Fruit fly (Drosophila melanogaster) whole organism, embryonic: ENCODE data around the gene E2f1.
A peak's percentile ranks its signal among the peaks of the same experiment; 100 is the strongest.

Source experiments
- CG10543 ChIP-seq: fragments of 200-800 bp; sonication (Bioruptor generic); optimal IDR thresholded peaks from 3 replicates; lab custom pipeline; 2017; ENCODE audit warnings: missing biosample characterization, mild to moderate bottlenecking, missing genetic modification characterization, moderate library complexity
- CG12236 ChIP-seq: fragments of 200-800 bp; sonication (Bioruptor generic); optimal IDR thresholded peaks from 2 replicates; lab custom pipeline; 2016; ENCODE audit warnings: missing biosample characterization, missing genetic modification characterization
- CG13296 ChIP-seq: fragments of 200-800 bp; sonication (Bioruptor generic); optimal IDR thresholded peaks from 3 replicates; lab custom pipeline; 2018; ENCODE audit warnings: missing biosample characterization, mild to moderate bottlenecking, missing genetic modification characterization
- CG13424 ChIP-seq: fragments of 200-800 bp; sonication (Bioruptor generic); optimal IDR thresholded peaks from 2 replicates; lab custom pipeline; 2019; ENCODE audit warnings: missing biosample characterization, mild to moderate bottlenecking, missing genetic modification characterization, moderate library complexity
- CG14441 ChIP-seq: fragments of 200-800 bp; sonication (Bioruptor generic); IDR thresholded peaks from 2 replicates; pipeline ENCODE4 v1.3.6; 2022; ENCODE audit warnings: missing biosample characterization, missing genetic modification characterization
- CG14710 ChIP-seq: fragments of 200-800 bp; sonication (Bioruptor generic); optimal IDR thresholded peaks from 3 replicates; lab custom pipeline; 2019; ENCODE audit warnings: missing biosample characterization, mild to moderate bottlenecking, missing genetic modification characterization, moderate library complexity
- CG17361 ChIP-seq: fragments of 200-800 bp; sonication (Bioruptor generic); IDR thresholded peaks from 3 replicates; pipeline ENCODE4 v1.3.6; 2022; ENCODE audit warnings: missing biosample characterization, missing genetic modification characterization
- CG2678 ChIP-seq: fragments of 200-800 bp; sonication (Bioruptor generic); optimal IDR thresholded peaks from 3 replicates; lab custom pipeline; 2019; ENCODE audit warnings: missing biosample characterization, mild to moderate bottlenecking, missing genetic modification characterization, moderate library complexity
- CG32532 ChIP-seq: fragments of 200-800 bp; sonication (Bioruptor generic); IDR thresholded peaks from 2 replicates; pipeline ENCODE4 v1.3.6; 2022; ENCODE audit warnings: missing biosample characterization, missing genetic modification characterization
- CG4854 ChIP-seq: fragments of 200-800 bp; sonication (Bioruptor generic); optimal IDR thresholded peaks from 2 replicates; lab custom pipeline; 2016; ENCODE audit warnings: missing biosample characterization, missing genetic modification characterization, inconsistent platforms
- CG6791 ChIP-seq: fragments of 200-800 bp; sonication (Bioruptor generic); IDR thresholded peaks from 3 replicates; pipeline ENCODE4 v1.3.6; 2022; ENCODE audit warnings: missing biosample characterization, missing genetic modification characterization; ENCODE audit not compliant: partially characterized antibody
- CG8944 ChIP-seq: fragments of 200-800 bp; sonication (Bioruptor generic); optimal IDR thresholded peaks from 3 replicates; lab custom pipeline; 2016; ENCODE audit warnings: missing biosample characterization, missing genetic modification characterization
- CG9609 ChIP-seq: fragments of 200-800 bp; sonication (Bioruptor generic); optimal IDR thresholded peaks from 3 replicates; lab custom pipeline; 2016; ENCODE audit warnings: missing biosample characterization, missing genetic modification characterization
- CG9817 ChIP-seq: fragments of 200-800 bp; sonication (Bioruptor generic); optimal IDR thresholded peaks from 2 replicates; lab custom pipeline; 2018; ENCODE audit warnings: missing biosample characterization, mild to moderate bottlenecking, missing genetic modification characterization, moderate library complexity
- CG9876 ChIP-seq: fragments of 200-800 bp; sonication (Bioruptor generic); optimal IDR thresholded peaks from 2 replicates; lab custom pipeline; 2016; ENCODE audit warnings: missing biosample characterization, missing genetic modification characterization
- CG9932 ChIP-seq: fragments of 200-800 bp; sonication (Bioruptor generic); IDR thresholded peaks from 2 replicates; pipeline ENCODE4 v1.3.6; 2022; ENCODE audit warnings: missing biosample characterization, missing genetic modification characterization
- Dek ChIP-seq: fragments of 200-800 bp; sonication (Bioruptor generic); optimal IDR thresholded peaks from 3 replicates; lab custom pipeline; 2019; ENCODE audit warnings: missing biosample characterization, mild to moderate bottlenecking, missing genetic modification characterization, moderate library complexity
- Doc2 ChIP-seq: fragments of 200-800 bp; sonication (Bioruptor generic); IDR thresholded peaks from 2 replicates; pipeline ENCODE4 v1.3.6; 2022; ENCODE audit warnings: missing biosample characterization, missing genetic modification characterization
- Drgx ChIP-seq: fragments of 200-800 bp; sonication (Bioruptor generic); IDR thresholded peaks from 2 replicates; pipeline ENCODE4 v1.3.6; 2022; ENCODE audit warnings: missing biosample characterization, missing genetic modification characterization
- ERR ChIP-seq: fragments of 200-800 bp; sonication (Bioruptor generic); optimal IDR thresholded peaks from 2 replicates; lab custom pipeline; 2016; ENCODE audit warnings: missing biosample characterization, missing genetic modification characterization
- Mes4 ChIP-seq: fragments of 200-800 bp; sonication (Bioruptor generic); optimal IDR thresholded peaks from 2 replicates; lab custom pipeline; 2016; ENCODE audit warnings: missing biosample characterization, missing genetic modification characterization
- NC2α ChIP-seq: fragments of 200-800 bp; sonication (Bioruptor generic); optimal IDR thresholded peaks from 2 replicates; lab custom pipeline; 2016; ENCODE audit warnings: missing biosample characterization, missing genetic modification characterization
- PHDP ChIP-seq: fragments of 200-800 bp; sonication (Bioruptor generic); optimal IDR thresholded peaks from 3 replicates; lab custom pipeline; 2018; ENCODE audit warnings: missing biosample characterization, mild to moderate bottlenecking, missing genetic modification characterization, moderate library complexity
- Rfx ChIP-seq: fragments of 200-800 bp; sonication (Bioruptor generic); IDR thresholded peaks from 2 replicates; pipeline ENCODE4 v1.3.6; 2022; ENCODE audit warnings: missing biosample characterization, missing genetic modification characterization
- Sry-δ ChIP-seq: fragments of 200-800 bp; sonication (Bioruptor generic); optimal IDR thresholded peaks from 2 replicates; lab custom pipeline; 2016; ENCODE audit warnings: missing biosample characterization, missing genetic modification characterization
- Stat92E ChIP-seq, 3 experiments: fragments of >200 bp in 2 of 3; fragments of 200-800 bp in 1 of 3; sonication (Bioruptor generic) in 1 of 3; optimal IDR thresholded peaks; 2 replicates each; lab custom pipeline; 2017 to 2019; ENCODE audit warnings: missing biosample characterization in 3 of 3, missing genetic modification characterization in 3 of 3, mild to moderate bottlenecking in 1 of 3, moderate library complexity in 1 of 3
- Tbp ChIP-seq: fragments of >200 bp; optimal IDR thresholded peaks from 2 replicates; lab custom pipeline; 2018; ENCODE audit warnings: missing biosample characterization, missing genetic modification characterization
- Xrp1 ChIP-seq: fragments of 200-800 bp; sonication (Bioruptor generic); IDR thresholded peaks from 2 replicates; pipeline ENCODE4 v1.3.6; 2022; ENCODE audit warnings: missing biosample characterization, missing genetic modification characterization
- cad ChIP-seq: fragments of >200 bp; optimal IDR thresholded peaks from 2 replicates; lab custom pipeline; 2017; ENCODE audit warnings: missing biosample characterization, missing genetic modification characterization
- cg ChIP-seq: fragments of 200-800 bp; sonication (Bioruptor generic); optimal IDR thresholded peaks from 3 replicates; lab custom pipeline; 2019; ENCODE audit warnings: missing biosample characterization, mild to moderate bottlenecking, missing genetic modification characterization, moderate library complexity
- chn ChIP-seq: fragments of 200-800 bp; sonication (Bioruptor generic); optimal IDR thresholded peaks from 2 replicates; lab custom pipeline; 2016; ENCODE audit warnings: missing biosample characterization, missing genetic modification characterization
- croc ChIP-seq: fragments of 200-800 bp; sonication (Bioruptor generic); conservative IDR thresholded peaks from 3 replicates; pipeline ENCODE4 v1.3.6; 2022; ENCODE audit warnings: missing biosample characterization, missing genetic modification characterization
- crp ChIP-seq, 2 experiments: fragments of 200-800 bp; sonication (Bioruptor generic); optimal IDR thresholded peaks; 2 replicates in 1 of 2; 3 replicates in 1 of 2; lab custom pipeline; 2017; ENCODE audit warnings: missing biosample characterization in 2 of 2, missing genetic modification characterization in 2 of 2, mild to moderate bottlenecking in 1 of 2, moderate library complexity in 1 of 2
- eve ChIP-seq, 2 experiments: fragments of >200 bp; optimal IDR thresholded peaks; 2 replicates each; lab custom pipeline; 2017; ENCODE audit warnings: missing biosample characterization in 2 of 2, missing genetic modification characterization in 2 of 2
- fd96Cb ChIP-seq: fragments of 200-800 bp; sonication (Bioruptor generic); optimal IDR thresholded peaks from 2 replicates; lab custom pipeline; 2018; ENCODE audit warnings: missing biosample characterization, mild to moderate bottlenecking, missing genetic modification characterization, moderate library complexity
- gce ChIP-seq: fragments of 200-800 bp; sonication (Bioruptor generic); IDR thresholded peaks from 3 replicates; pipeline ENCODE4 v1.3.6; 2022; ENCODE audit warnings: missing biosample characterization, missing genetic modification characterization
- grn ChIP-seq: fragments of 200-800 bp; sonication (Bioruptor generic); optimal IDR thresholded peaks from 3 replicates; lab custom pipeline; 2017; ENCODE audit warnings: missing biosample characterization, missing genetic modification characterization
- hb ChIP-seq: fragments of 200-800 bp; sonication (Bioruptor generic); IDR thresholded peaks from 3 replicates; pipeline ENCODE4 v1.3.6; 2022; ENCODE audit warnings: missing biosample characterization, missing genetic modification characterization; ENCODE audit not compliant: partially characterized antibody
- luna ChIP-seq: fragments of 200-800 bp; sonication (Bioruptor generic); optimal IDR thresholded peaks from 2 replicates; lab custom pipeline; 2016; ENCODE audit warnings: missing biosample characterization, missing genetic modification characterization
- pan ChIP-seq, 4 experiments: fragments of >200 bp in 3 of 4; fragments of 200-800 bp in 1 of 4; sonication (Bioruptor generic) in 1 of 4; optimal IDR thresholded peaks in 3 of 4; IDR thresholded peaks in 1 of 4; 2 replicates each; pipeline versions ENCODE4 v1.3.6 to Lab custom; 2017 to 2022; ENCODE audit warnings: missing biosample characterization in 2 of 4, missing genetic modification characterization in 2 of 4, mixed read lengths in 1 of 4
- peb ChIP-seq: fragments of 200-800 bp; sonication (Bioruptor generic); IDR thresholded peaks from 2 replicates; pipeline ENCODE4 v1.3.6; 2022; ENCODE audit warnings: missing biosample characterization, missing genetic modification characterization
- psq ChIP-seq: fragments of 200-800 bp; sonication (Bioruptor generic); optimal IDR thresholded peaks from 2 replicates; lab custom pipeline; 2017; ENCODE audit warnings: missing biosample characterization, missing genetic modification characterization
- salm ChIP-seq: fragments of 200-800 bp; sonication (Bioruptor generic); optimal IDR thresholded peaks from 2 replicates; lab custom pipeline; 2018; ENCODE audit warnings: missing biosample characterization, mild to moderate bottlenecking, missing genetic modification characterization
- sc ChIP-seq, 3 experiments: fragments of >200 bp in 2 of 3; fragments of 200-800 bp in 1 of 3; sonication (Bioruptor generic) in 1 of 3; optimal IDR thresholded peaks; 2 replicates in 2 of 3; 3 replicates in 1 of 3; lab custom pipeline; 2017; ENCODE audit warnings: mild to moderate bottlenecking in 1 of 3, missing biosample characterization in 1 of 3, missing genetic modification characterization in 1 of 3, missing genetic modification reagents in 1 of 3
- schlank ChIP-seq: fragments of 200-800 bp; sonication (Bioruptor generic); optimal IDR thresholded peaks from 2 replicates; lab custom pipeline; 2018; ENCODE audit warnings: missing biosample characterization, mild to moderate bottlenecking, missing genetic modification characterization
- sens-2 ChIP-seq: fragments of 200-800 bp; sonication (Bioruptor generic); IDR thresholded peaks from 2 replicates; pipeline ENCODE4 v1.3.6; 2022; ENCODE audit warnings: missing biosample characterization, missing genetic modification characterization
- shn ChIP-seq: fragments of 200-800 bp; sonication (Bioruptor generic); optimal IDR thresholded peaks from 3 replicates; lab custom pipeline; 2016; ENCODE audit warnings: missing biosample characterization, missing genetic modification characterization
- tio ChIP-seq: fragments of 200-800 bp; sonication (Bioruptor generic); optimal IDR thresholded peaks from 2 replicates; lab custom pipeline; 2017; ENCODE audit warnings: missing biosample characterization, missing genetic modification characterization, inconsistent platforms
- vfl ChIP-seq: fragments of 200-800 bp; sonication (Bioruptor generic); optimal IDR thresholded peaks from 2 replicates; lab custom pipeline; 2016; ENCODE audit warnings: missing biosample characterization, missing genetic modification characterization
- wdn ChIP-seq: fragments of 200-800 bp; sonication (Bioruptor generic); IDR thresholded peaks from 2 replicates; pipeline ENCODE4 v1.3.6; 2022; ENCODE audit warnings: missing biosample characterization, missing genetic modification characterization

The E2f1 gene

dm6 chr3R:21671636-21672035, 11.0 kb upstream of the E2f1 start, which contains the start of gene PolA1 (continued):
- TF ChIP-seq chn (GFP tag; lab: Kevin White, UChicago) (peak; percentile 39), sc (optimal IDR thresholded peaks at IDR 0.05; lab: Kevin White, UChicago) (no peak), sc (GFP tag; optimal IDR thresholded peaks at IDR 0.05; lab: Kevin White, UChicago) (no peak), CG9876 (GFP tag; lab: Kevin White, UChicago) (no peak), Drgx (GFP tag; lab: Robert Waterston, UW) (no peak), Stat92E (GFP tag; optimal IDR thresholded peaks at IDR 0.05; lab: Kevin White, UChicago) (no peak), CG4854 (GFP tag; lab: Kevin White, UChicago) (no peak), CG2678 (tag; lab: Kevin White, UChicago) (no peak), sens-2 (GFP tag; lab: Robert Waterston, UW) (no peak), cad (GFP tag; lab: Kevin White, UChicago) (no peak), pan (optimal IDR thresholded peaks at IDR 0.05; lab: Kevin White, UChicago) (no peak), pan (GFP tag; optimal IDR thresholded peaks at IDR 0.05 in 1 of 2, IDR thresholded peaks at IDR 0.05 in 1 of 2) (peak in 1 of 2 experiments; percentile 31), CG12236 (GFP tag; lab: Kevin White, UChicago) (no peak), CG32532 (GFP tag; lab: Robert Waterston, UW) (no peak; the same call in 1 of the 2 replicates), Rfx (GFP tag; lab: Robert Waterston, UW) (peak; percentile 66), peb (no peak; the same call in 1 of the 2 replicates), cg (GFP tag; lab: Kevin White, UChicago) (no peak), CG14710 (tag; lab: Kevin White, UChicago) (peak; percentile 74), luna (GFP tag; lab: Kevin White, UChicago) (no peak), PHDP (peak; percentile 21), fd96Cb (no peak), Xrp1 (GFP tag; lab: Robert Waterston, UW) (peak; percentile 32; the same call in 1 of the 2 replicates), CG13296 (GFP tag; lab: Kevin White, UChicago) (no peak), crp (GFP tag; optimal IDR thresholded peaks at IDR 0.05; lab: Kevin White, UChicago) (peak in 1 of 2 experiments; percentile 33), Tbp (GFP tag; lab: Kevin White, UChicago) (no peak), CG13424 (tag; lab: Kevin White, UChicago) (peak; percentile 5), psq (GFP tag; lab: Kevin White, UChicago) (no peak), NC2α (GFP tag; lab: Kevin White, UChicago) (peak; percentile 19), Dek (tag; lab: Kevin White, UChicago) (no peak), schlank (tag; lab: Kevin White, UChicago) (no peak), vfl (peak; percentile 26), tio (GFP tag; lab: Kevin White, UChicago) (no peak), ERR (GFP tag; lab: Kevin White, UChicago) (no peak), CG8944 (GFP tag; lab: Kevin White, UChicago) (peak; percentile 34), CG9817 (tag; lab: Kevin White, UChicago) (no peak), croc (GFP tag; lab: Robert Waterston, UW) (no peak), CG6791 (GFP tag; lab: Robert Waterston, UW) (peak; percentile 94), eve (GFP tag; optimal IDR thresholded peaks at IDR 0.05; lab: Kevin White, UChicago) (no peak), CG9932 (GFP tag; lab: Robert Waterston, UW) (peak; percentile 80), CG14441 (0 out of 2 replicates have a peak, but pooled peaks have one; percentile 24), CG9609 (GFP tag; lab: Kevin White, UChicago) (peak; percentile 37), Doc2 (GFP tag; lab: Robert Waterston, UW) (no peak), grn (GFP tag; lab: Kevin White, UChicago) (no peak), gce (GFP tag; lab: Robert Waterston, UW) (no peak), shn (GFP tag; lab: Kevin White, UChicago) (no peak), Sry-δ (GFP tag; lab: Kevin White, UChicago) (peak; percentile 91), hb (GFP tag; lab: Robert Waterston, UW) (peak; percentile 90), CG10543 (no peak), salm (tag; lab: Kevin White, UChicago) (no peak), CG17361 (GFP tag; lab: Robert Waterston, UW) (peak; percentile 55; the same call in 2 of the 3 replicates), wdn (no peak), Mes4 (no peak)
